Worm (Caenorhabditis elegans) whole organism, early embryonic: ENCODE results near the gene C54F6.12.

Experiments used
- B0310.2 ChIP-seq: sonication (generic microtip); optimal IDR thresholded peaks from 2 replicates; lab custom pipeline; 2016; ENCODE audit warnings: mild to moderate bottlenecking, missing genetic modification characterization, missing compliant biosample characterization
- ama-1 ChIP-seq: fragments of 150-350 bp; optimal IDR thresholded peaks from 2 replicates; lab custom pipeline; 2014
- ets-7 ChIP-seq: sonication (generic microtip); optimal IDR thresholded peaks from 2 replicates; lab custom pipeline; 2016; ENCODE audit warnings: missing genotype, missing genetic modification characterization, missing compliant biosample characterization
- sea-1 ChIP-seq: fragments of 200-800 bp; sonication (Bioruptor generic); conservative IDR thresholded peaks from 2 replicates; pipeline ENCODE4 v1.3.6; 2022; ENCODE audit warnings: missing genetic modification characterization, missing compliant biosample characterization

DNA sequence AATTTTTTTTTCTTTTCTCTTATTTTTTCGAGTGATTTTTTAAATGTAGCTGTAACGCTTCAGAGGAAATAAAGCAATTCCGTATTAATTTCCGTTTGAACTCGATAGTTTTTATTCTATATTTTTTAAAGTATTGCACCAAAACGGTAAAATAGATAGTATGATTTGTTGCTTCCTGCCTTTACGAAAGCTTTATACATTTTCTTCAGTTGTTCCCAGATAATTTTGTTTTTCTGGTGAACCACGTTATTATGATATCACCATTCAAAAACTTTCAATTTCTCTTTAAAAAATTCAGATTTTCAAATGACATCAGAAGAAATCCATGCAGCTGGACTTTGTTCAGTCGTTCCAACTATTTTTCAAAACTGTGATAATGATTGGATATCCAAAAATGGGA is 23.0 kb downstream of the C54F6.12 start, which contains the start of gene srb-18:
- no peak for TF ChIP-seq ama-1 (lab: Kevin White, UChicago)
- TF ChIP-seq sea-1: no peak
- no peak for TF ChIP-seq B0310.2 (tag; lab: Kevin White, UChicago)
- TF ChIP-seq ets-7: no peak
